Worm (Caenorhabditis elegans) whole organism, midembryonic: ENCODE data around the gene mlt-9.

ENCODE experiments used
- T22C8.4 ChIP-seq: fragments of 200-800 bp; sonication (Bioruptor generic); IDR thresholded peaks from 2 replicates; pipeline ENCODE4 v1.3.6; 2022; ENCODE audit warnings: missing genetic modification characterization, missing compliant biosample characterization
- cog-1 ChIP-seq: sonication (generic microtip); optimal IDR thresholded peaks from 2 replicates; lab custom pipeline; 2016; ENCODE audit warnings: missing genetic modification characterization, missing compliant biosample characterization
- flt-1 ChIP-seq: fragments of 200-800 bp; sonication (Bioruptor generic); IDR thresholded peaks from 2 replicates; pipeline ENCODE4 v1.3.6; 2022; ENCODE audit warnings: missing genetic modification characterization, missing compliant biosample characterization
- klf-2 ChIP-seq: fragments of 200-800 bp; sonication (Bioruptor generic); conservative IDR thresholded peaks from 2 replicates; pipeline ENCODE4 v1.3.6; 2022; ENCODE audit warnings: missing genetic modification reagents, missing genetic modification characterization, missing compliant biosample characterization
- med-1 ChIP-seq: sonication (generic microtip); optimal IDR thresholded peaks from 2 replicates; lab custom pipeline; 2017; ENCODE audit warnings: missing genetic modification characterization, mild to moderate bottlenecking, missing compliant biosample characterization, antibody characterized with exemption, missing genetic modification reagents; ENCODE audit not compliant: insufficient read depth
- ref-1 ChIP-seq: fragments of 200-800 bp; sonication (Bioruptor generic); conservative IDR thresholded peaks from 2 replicates; pipeline ENCODE4 v1.3.6; 2022; ENCODE audit warnings: missing genetic modification reagents, missing genetic modification characterization, missing compliant biosample characterization
- tab-1 ChIP-seq: fragments of 200-800 bp; sonication (Bioruptor generic); IDR thresholded peaks from 2 replicates; pipeline ENCODE4 v1.3.6; 2022; ENCODE audit warnings: missing genetic modification characterization, missing compliant biosample characterization
- ztf-23 ChIP-seq: fragments of 200-800 bp; sonication (Bioruptor generic); IDR thresholded peaks from 2 replicates; pipeline ENCODE4 v1.3.6; 2022; ENCODE audit warnings: missing genetic modification reagents, missing genetic modification characterization, missing compliant biosample characterization
- ztf-29 ChIP-seq: fragments of 200-800 bp; sonication (Bioruptor generic); IDR thresholded peaks from 2 replicates; pipeline ENCODE4 v1.3.6; 2022; ENCODE audit warnings: missing genetic modification reagents, missing genetic modification characterization, missing compliant biosample characterization

mlt-9 gene

DNA sequence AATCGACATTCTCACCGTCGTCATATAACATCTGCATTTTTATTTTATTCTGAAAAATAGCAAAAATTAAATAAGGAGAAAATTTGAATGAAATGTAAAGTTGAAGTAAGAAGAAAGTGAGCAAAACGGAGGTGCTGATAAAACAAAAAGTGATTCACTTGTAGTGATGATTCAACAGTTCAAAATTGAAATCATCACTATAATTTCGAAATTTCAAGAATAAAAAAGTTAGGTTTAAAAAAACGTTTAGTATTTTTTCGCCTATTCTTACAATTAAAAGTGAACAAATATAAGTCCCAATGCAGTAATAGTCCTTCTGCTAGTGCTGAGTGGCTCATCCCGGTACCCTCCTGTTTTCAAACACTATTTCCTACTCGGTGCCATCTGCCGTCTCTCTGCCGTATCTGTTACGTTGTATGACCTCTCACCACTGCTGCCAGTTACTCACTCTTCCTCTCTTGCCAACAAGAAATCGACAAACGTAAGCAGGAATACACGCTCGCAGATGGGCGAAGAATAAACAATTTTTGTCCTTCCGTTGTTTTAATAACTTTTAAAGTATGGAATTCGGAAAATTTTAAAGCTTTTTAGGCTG is 7.1 kb downstream of the mlt-9 start, which contains the start of gene dhhc-1:
TSS of gene dhhc-1 (minus strand) at position 51 of the 595 bp plus-strand sequence.
- TF ChIP-seq ztf-29 (GFP tag; lab: Robert Waterston, UW) (no peak), med-1 (no peak), flt-1 (0 out of 2 replicates have a peak, but pooled peaks have one; percentile 12), ztf-23 (GFP tag; lab: Robert Waterston, UW) (0 out of 2 replicates have a peak, but pooled peaks have one; percentile 26), klf-2 (GFP tag; lab: Robert Waterston, UW) (no peak), tab-1 (GFP tag; lab: Robert Waterston, UW) (0 out of 2 replicates have a peak, but pooled peaks have one; percentile 45), cog-1 (tag; lab: Kevin White, UChicago) (peak; percentile 3), ref-1 (no peak), T22C8.4 (no peak)

- TF ChIP-seq ref-1 (no peak), klf-2 (GFP tag; lab: Robert Waterston, UW) (no peak), cog-1 (tag; lab: Kevin White, UChicago) (no peak), med-1 (no peak), ztf-23 (GFP tag; lab: Robert Waterston, UW) (no peak), T22C8.4 (no peak), flt-1 (no peak), tab-1 (GFP tag; lab: Robert Waterston, UW) (no peak), ztf-29 (GFP tag; lab: Robert Waterston, UW) (no peak)
Observed at ce11 chrX:15097763-15098162, 9.8 kb downstream of the mlt-9 start, which contains the start of gene F09B12.3. F09B12.3 (minus strand) TSS chrX:15097954.

DNA sequence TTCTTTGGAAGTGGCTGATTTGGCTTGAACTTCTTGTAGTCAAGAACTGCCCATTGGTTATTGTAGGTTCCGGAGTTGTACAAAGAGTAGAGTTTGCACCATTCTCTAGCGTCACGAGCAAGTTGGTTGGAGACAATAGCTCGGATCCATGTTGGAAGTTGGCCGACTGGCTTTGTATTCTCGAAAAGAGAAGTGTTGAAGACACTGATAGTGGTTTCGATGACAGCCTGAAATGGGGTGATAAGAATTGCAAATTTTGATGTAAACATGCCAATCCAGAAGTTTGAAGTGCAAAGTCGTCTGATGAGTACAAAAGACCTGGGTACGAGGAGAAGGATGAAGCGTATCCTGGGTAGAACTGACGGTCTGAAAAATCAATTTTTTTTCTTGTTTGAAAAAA is 11.3 kb downstream of the mlt-9 start:
- TF ChIP-seq med-1 (no peak), ref-1 (no peak), flt-1 (no peak), cog-1 (tag; lab: Kevin White, UChicago) (no peak), klf-2 (GFP tag; lab: Robert Waterston, UW) (no peak)

DNA sequence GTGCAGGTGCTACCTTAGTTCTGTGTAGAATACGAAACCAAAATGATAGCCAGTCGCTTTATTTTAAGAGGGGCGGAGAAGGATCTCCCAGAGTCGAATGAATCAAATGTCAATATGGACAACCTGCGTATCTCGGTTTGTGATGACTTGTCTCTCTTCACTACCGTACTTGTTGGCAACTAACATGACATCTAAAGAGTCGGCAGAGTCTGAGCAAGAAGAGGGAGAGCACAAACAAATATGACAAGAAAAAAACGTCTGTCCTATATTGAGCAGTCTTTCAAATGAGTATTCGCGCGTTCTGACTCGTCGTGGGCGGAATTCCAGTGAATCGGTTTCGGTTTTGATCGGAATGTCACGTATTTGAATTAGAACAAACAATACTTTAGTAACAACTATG is 12.6 kb downstream of the mlt-9 start, which contains the start of gene F09B12.7:
TSS of gene F09B12.7 (minus strand) at position 101 of the 400 bp plus-strand sequence.
- TF ChIP-seq ztf-23 (GFP tag; lab: Robert Waterston, UW) (no peak), tab-1 (GFP tag; lab: Robert Waterston, UW) (no peak), ref-1 (no peak), med-1 (no peak), flt-1 (no peak), cog-1 (tag; lab: Kevin White, UChicago) (no peak), ztf-29 (GFP tag; lab: Robert Waterston, UW) (no peak), T22C8.4 (no peak), klf-2 (GFP tag; lab: Robert Waterston, UW) (no peak)

DNA sequence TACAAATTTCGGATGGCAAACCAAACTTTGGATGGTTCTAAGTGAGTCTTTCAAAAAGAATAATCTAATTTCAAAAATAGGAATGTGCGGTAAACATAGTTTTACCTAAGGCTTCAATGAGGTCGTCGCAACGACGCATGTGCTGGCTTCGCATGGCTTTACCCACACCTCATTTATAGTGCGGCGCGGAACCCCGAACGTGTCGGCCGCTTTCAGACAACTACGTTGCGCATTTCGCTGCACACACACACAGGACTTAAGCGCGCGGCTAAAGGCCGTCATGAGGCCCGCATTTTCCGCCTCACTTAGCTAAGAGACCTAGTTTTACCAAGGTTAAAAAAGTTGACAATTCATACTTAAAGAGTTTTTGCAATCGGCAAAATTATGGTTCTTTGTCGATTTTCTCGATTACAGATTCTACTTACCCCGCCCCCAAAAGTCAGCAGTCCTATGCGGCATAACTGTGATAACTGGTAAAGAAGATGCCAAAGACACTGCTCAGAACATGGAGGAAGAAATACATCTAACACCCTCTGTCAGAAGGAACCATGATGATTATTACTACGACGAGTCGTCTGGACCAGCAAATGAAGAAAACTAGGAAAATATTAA is 14.7 kb downstream of the mlt-9 start:
- TF ChIP-seq tab-1 (GFP tag; lab: Robert Waterston, UW), result 0 out of 2 replicates have a peak, but pooled peaks have one; percentile 46
- no peak for TF ChIP-seq flt-1
- TF ChIP-seq ztf-29 (GFP tag; lab: Robert Waterston, UW), result no peak
- no peak for TF ChIP-seq ztf-23 (GFP tag; lab: Robert Waterston, UW)

DNA sequence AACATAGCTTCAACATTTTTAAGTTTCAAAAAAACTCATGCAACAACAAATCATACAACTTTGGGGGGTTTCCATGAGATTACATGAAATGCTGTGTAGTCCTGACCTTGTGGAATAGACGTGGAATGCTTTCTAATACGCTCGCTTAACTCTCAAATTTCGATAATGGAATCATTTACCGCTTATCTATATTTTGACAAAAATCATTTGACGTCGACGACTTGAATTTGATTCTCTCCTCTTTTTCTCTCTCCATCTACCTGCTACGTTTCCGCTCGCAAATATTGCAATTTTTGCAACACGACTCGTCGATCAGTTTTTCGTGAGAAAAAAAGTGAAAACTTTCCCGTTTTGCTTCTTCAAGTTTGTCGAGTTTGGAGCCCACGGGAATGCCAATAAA is 18.5 kb downstream of the mlt-9 start, which contains the start of gene flr-4:
TSS of gene flr-4 (plus strand) at position 275 of the 400 bp plus-strand sequence.
- TF ChIP-seq ref-1, result no peak
- TF ChIP-seq ztf-29 (GFP tag; lab: Robert Waterston, UW), result no peak
- no peak for TF ChIP-seq ztf-23 (GFP tag; lab: Robert Waterston, UW)

DNA sequence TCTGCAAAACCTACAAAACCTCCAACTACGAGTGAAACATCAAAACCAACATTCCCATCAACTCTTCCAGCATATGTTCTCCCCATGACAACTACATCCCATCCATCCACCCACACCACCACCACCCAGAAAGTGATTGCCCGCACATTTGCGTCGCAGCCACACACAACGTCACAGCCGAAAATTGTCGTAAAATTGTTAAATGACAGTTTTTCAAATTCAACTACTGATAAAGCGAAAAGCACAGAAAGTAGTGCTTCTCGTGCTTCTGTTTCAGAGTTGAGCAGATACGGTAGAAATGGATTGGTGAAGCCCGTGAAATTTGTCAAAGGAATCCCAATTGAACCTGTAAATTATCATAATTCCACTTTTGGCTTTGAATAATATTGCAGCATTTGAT is 19.8 kb downstream of the mlt-9 start:
- TF ChIP-seq ztf-23 (GFP tag; lab: Robert Waterston, UW) (no peak), med-1 (no peak), klf-2 (GFP tag; lab: Robert Waterston, UW) (no peak), flt-1 (no peak), ztf-29 (GFP tag; lab: Robert Waterston, UW) (no peak), tab-1 (GFP tag; lab: Robert Waterston, UW) (no peak), T22C8.4 (no peak), ref-1 (no peak), cog-1 (tag; lab: Kevin White, UChicago) (no peak)

- no peak for TF ChIP-seq ztf-29 (GFP tag; lab: Robert Waterston, UW)
- TF ChIP-seq klf-2 (GFP tag; lab: Robert Waterston, UW), result no peak
- no peak for TF ChIP-seq flt-1
- TF ChIP-seq T22C8.4, result no peak
- TF ChIP-seq tab-1 (GFP tag; lab: Robert Waterston, UW), result no peak
- TF ChIP-seq ztf-23 (GFP tag; lab: Robert Waterston, UW), result no peak
- TF ChIP-seq ref-1, result no peak
- no peak for TF ChIP-seq med-1
- TF ChIP-seq cog-1 (tag; lab: Kevin White, UChicago), result no peak
Observed at ce11 chrX:15084395-15084794, 23.2 kb downstream of the mlt-9 start, which contains the start of gene F09B12.5. F09B12.5 (plus strand) TSS chrX:15084695.

ce11 chrX:15083795-15084194 is 23.8 kb downstream of the mlt-9 start, which contains the start of gene H40L08.1:
H40L08.1 (minus strand) TSS chrX:15084086.
- TF ChIP-seq tab-1 (GFP tag; lab: Robert Waterston, UW), result no peak
- no peak for TF ChIP-seq ztf-23 (GFP tag; lab: Robert Waterston, UW)
- no peak for TF ChIP-seq med-1
- TF ChIP-seq flt-1, result no peak
- TF ChIP-seq klf-2 (GFP tag; lab: Robert Waterston, UW), result no peak
- TF ChIP-seq T22C8.4, result no peak
- TF ChIP-seq ref-1, result no peak
- TF ChIP-seq cog-1 (tag; lab: Kevin White, UChicago), result no peak
- TF ChIP-seq ztf-29 (GFP tag; lab: Robert Waterston, UW), result no peak

DNA sequence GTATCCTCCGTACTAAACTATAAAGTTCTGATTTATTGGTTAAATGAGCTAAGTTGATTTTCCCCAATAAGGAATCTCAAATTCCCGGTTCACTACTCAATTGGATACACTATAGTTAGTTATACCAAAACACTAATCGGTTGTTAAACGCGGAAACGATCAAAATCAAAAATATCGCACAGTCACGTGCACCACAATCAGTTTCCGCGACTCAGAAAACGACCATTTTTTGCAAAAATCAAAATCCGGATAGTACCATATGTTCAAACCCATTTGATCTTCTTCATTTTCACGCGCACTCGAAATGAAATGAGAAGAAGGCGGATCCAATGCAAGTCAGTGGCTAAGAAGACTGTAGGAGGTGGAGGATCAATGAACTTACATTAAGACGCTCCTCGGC is 26.1 kb downstream of the mlt-9 start:
- no peak for TF ChIP-seq med-1
